Fruit fly (Drosophila melanogaster): ENCODE results near the gene CG15169.

Gene CG15169

DNA sequence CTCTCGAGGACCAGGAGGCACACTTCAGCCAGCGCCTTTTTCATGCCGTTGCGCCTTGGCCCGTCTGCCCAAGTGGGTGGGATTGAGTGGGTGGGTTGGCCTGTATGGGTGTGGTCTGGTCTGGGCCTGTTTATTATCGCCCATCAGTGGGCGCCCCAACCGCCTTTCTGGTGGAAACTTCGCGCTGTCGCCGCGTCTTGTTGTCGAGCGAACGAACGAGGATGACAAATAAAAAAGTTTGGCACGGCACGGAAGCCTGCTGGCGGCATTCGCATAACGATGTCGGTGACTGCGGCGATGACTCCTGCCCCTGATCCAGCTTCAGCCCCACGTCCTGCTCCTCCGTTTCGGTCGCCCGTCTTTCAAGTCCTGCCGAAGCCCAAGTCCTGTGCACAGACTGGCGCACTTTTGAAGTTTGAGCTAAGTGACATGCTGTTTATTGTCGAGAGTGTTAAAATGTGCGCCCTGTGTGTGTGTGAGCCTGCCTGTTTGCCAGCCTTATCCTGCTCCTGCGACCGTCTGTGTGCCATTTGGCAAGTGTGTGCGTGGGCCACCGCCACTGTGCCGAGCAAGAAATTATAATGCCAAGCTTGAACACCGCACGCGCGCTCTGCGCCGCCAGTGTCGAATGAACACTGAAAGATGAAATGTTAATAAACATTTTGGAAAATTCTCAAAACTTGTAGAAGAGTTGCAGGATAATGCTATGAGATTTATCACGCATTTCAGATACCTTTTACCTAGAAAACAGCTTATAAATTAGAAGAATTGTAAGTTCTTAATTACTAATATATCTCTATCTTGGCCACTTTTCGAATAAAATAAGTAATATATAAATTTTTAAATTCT, 23.4 kb downstream of the CG15169 start (continued):
- TF ChIP-seq Sin3A (optimal IDR thresholded peaks at IDR 0.05) (no peak), Ada2b (GFP tag; IDR thresholded peaks at IDR 0.05) (peak; percentile 44; the same call in 1 of the 2 replicates), nerfin-1 (tag; optimal IDR thresholded peaks at IDR 0.05) (peak; percentile 69), sim (GFP tag; IDR thresholded peaks at IDR 0.05) (no peak), kay (GFP tag; optimal IDR thresholded peaks at IDR 0.05) (peak; percentile 27), Awh (GFP tag; IDR thresholded peaks at IDR 0.05) (0 out of 2 replicates have a peak, but pooled peaks have one; percentile 10), HLH54F (GFP tag; optimal IDR thresholded peaks at IDR 0.05) (peak; percentile 10), GATAe (GFP tag; conservative IDR thresholded peaks at IDR 0.05) (no peak), insv (GFP tag; optimal IDR thresholded peaks at IDR 0.05) (peak in 1 of 2 experiments; percentile 41), Aef1 (GFP tag; IDR thresholded peaks at IDR 0.05) (peak; percentile 58; the same call in 2 of the 3 replicates), CG12744 (GFP tag; optimal IDR thresholded peaks at IDR 0.05) (no peak), pzg (GFP tag; optimal IDR thresholded peaks at IDR 0.05) (no peak), Hr39 (optimal IDR thresholded peaks at IDR 0.05) (no peak), lov (optimal IDR thresholded peaks at IDR 0.05) (no peak), lov (GFP tag; IDR thresholded peaks at IDR 0.05) (no peak), chn (GFP tag; optimal IDR thresholded peaks at IDR 0.05) (no peak), croc (GFP tag; conservative IDR thresholded peaks at IDR 0.05) (peak; percentile 55; the same call in 2 of the 3 replicates), Hand (GFP tag; optimal IDR thresholded peaks at IDR 0.05) (peak; percentile 91), Bgb (GFP tag; IDR thresholded peaks at IDR 0.05; ENCODE audit: partially characterized antibody) (no peak; the same call in 1 of the 2 replicates), CG10267 (tag; optimal IDR thresholded peaks at IDR 0.05) (peak; percentile 68), Hr78 (GFP tag; optimal IDR thresholded peaks at IDR 0.05) (peak in 1 of 2 experiments; percentile 26), yki (optimal IDR thresholded peaks at IDR 0.05) (no peak), sens-2 (GFP tag; IDR thresholded peaks at IDR 0.05) (no peak), CG2875 (GFP tag; optimal IDR thresholded peaks at IDR 0.05) (peak; percentile 28), Gug (GFP tag; IDR thresholded peaks at IDR 0.05) (peak; percentile 6; the same call in 1 of the 4 replicates), CG3847 (GFP tag; IDR thresholded peaks at IDR 0.05) (peak; percentile 50; the same call in 1 of the 2 replicates), CG17328 (GFP tag; IDR thresholded peaks at IDR 0.05) (no peak), Dll (GFP tag; IDR thresholded peaks at IDR 0.05; ENCODE audit: partially characterized antibody) (no peak), CG8924 (tag; optimal IDR thresholded peaks at IDR 0.05) (peak; percentile 83), lab (GFP tag; optimal IDR thresholded peaks at IDR 0.05) (peak; percentile 90), Ets97D (GFP tag; optimal IDR thresholded peaks at IDR 0.05) (no peak), hbn (GFP tag; IDR thresholded peaks at IDR 0.05; ENCODE audit: partially characterized antibody) (no peak), ftz-f1 (GFP tag; optimal IDR thresholded peaks at IDR 0.05) (no peak), CG15073 (GFP tag; optimal IDR thresholded peaks at IDR 0.05) (no peak), trem (tag; optimal IDR thresholded peaks at IDR 0.05) (peak; percentile 7), Scr (GFP tag; IDR thresholded peaks at IDR 0.05; ENCODE audit: partially characterized antibody) (no peak), danr (GFP tag; IDR thresholded peaks at IDR 0.05) (peak; percentile 65), CrebB (tag; optimal IDR thresholded peaks at IDR 0.05) (peak; percentile 21), ara (GFP tag; IDR thresholded peaks at IDR 0.05) (no peak; the same call in 1 of the 2 replicates), E2f1 (GFP tag; IDR thresholded peaks at IDR 0.05) (peak; percentile 47), CG9817 (tag; optimal IDR thresholded peaks at IDR 0.05) (peak; percentile 66), Lim3 (GFP tag; IDR thresholded peaks at IDR 0.05) (no peak), ems (GFP tag; optimal IDR thresholded peaks at IDR 0.05) (no peak), vvl (GFP tag; IDR thresholded peaks at IDR 0.05) (peak; percentile 76), ato (GFP tag; IDR thresholded peaks at IDR 0.05; ENCODE audit: partially characterized antibody) (no peak), CG9876 (GFP tag; optimal IDR thresholded peaks at IDR 0.05) (no peak), slp2 (GFP tag; optimal IDR thresholded peaks at IDR 0.05) (no peak), gsb (GFP tag; IDR thresholded peaks at IDR 0.05) (no peak), wek (GFP tag; optimal IDR thresholded peaks at IDR 0.05) (no peak), Xbp1 (GFP tag; optimal IDR thresholded peaks at IDR 0.05) (peak; percentile 65)

All from whole organism, embryonic.